Fruit fly (Drosophila melanogaster) ovary, adult (tissue): Measurements from ENCODE around the gene CG15814.
A peak's percentile ranks its signal among the peaks of the same experiment; 100 is the strongest.
"Not testable (repeated sequence)": the region's sequence is repeated elsewhere in the genome, so short reads cannot be mapped to it uniquely, and the experiment has no call there.

Experiments
- CG17801 ChIP-seq: fragments of 200-800 bp; optimal IDR thresholded peaks from 2 replicates; lab custom pipeline; 2019; ENCODE audit warnings: missing biosample characterization, mild to moderate bottlenecking, missing genetic modification characterization, moderate library complexity; ENCODE audit not compliant: partially characterized antibody

Gene CG15814

DNA sequence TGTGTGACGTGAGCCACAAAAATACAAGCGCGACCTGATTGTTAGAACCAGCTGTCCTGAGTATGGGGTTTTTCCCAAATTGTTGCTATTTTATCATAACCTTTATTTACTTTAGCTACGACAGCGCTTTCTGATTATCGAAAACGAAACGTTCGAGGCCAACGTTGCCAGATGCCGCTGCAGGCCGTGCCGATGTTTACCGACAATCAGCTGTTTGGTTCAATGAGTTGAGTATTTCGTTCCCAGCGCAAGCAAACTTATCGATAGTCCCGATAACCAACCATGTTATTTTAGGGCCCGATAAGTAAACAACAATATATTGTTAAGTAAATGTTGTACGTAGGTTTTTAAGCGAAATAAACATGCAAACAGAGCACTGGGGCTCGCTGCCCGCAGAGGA, at the start of gene CG15814, which contains the start of gene Spt7:
Gene CG15814, minus strand, starts transcription at position 164 of the 400 bp plus-strand sequence.
Gene Spt7, plus strand, starts transcription at position 282 of the 400 bp plus-strand sequence.
- TF ChIP-seq CG17801 = peak; percentile 63

DNA sequence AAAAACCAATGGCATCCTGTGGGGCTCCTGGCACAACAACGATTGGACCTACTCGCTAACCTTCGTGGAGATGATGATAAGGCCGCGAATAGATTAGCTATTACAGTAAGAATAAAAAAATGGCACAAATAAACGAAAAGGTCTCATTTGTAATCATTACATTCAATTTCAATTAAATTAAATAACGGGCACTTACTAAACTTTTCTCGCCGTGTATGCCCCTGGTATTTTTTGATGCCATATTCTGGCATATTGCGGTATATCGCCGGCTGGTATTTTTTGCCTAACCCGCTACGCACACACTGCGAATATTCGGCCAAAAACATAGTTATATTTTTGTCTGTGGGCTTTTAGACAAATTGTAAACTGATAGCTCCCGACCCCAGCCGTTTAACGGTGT, 49.3 kb upstream of the CG15814 start, which contains the start of gene Gss2:
Gene Gss2, plus strand, starts transcription at position 301 of the 400 bp plus-strand sequence.
- TF ChIP-seq CG17801 = not testable (repeated sequence)

DNA sequence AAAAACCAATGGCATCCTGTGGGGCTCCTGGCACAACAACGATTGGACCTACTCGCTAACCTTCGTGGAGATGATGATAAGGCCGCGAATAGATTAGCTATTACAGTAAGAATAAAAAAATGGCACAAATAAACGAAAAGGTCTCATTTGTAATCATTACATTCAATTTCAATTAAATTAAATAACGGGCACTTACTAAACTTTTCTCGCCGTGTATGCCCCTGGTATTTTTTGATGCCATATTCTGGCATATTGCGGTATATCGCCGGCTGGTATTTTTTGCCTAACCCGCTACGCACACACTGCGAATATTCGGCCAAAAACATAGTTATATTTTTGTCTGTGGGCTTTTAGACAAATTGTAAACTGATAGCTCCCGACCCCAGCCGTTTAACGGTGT, 39.1 kb upstream of the CG15814 start, which contains the start of gene Gss1:
Gene Gss1, plus strand, starts transcription at position 301 of the 400 bp plus-strand sequence.
- not testable (repeated sequence) for TF ChIP-seq CG17801

DNA sequence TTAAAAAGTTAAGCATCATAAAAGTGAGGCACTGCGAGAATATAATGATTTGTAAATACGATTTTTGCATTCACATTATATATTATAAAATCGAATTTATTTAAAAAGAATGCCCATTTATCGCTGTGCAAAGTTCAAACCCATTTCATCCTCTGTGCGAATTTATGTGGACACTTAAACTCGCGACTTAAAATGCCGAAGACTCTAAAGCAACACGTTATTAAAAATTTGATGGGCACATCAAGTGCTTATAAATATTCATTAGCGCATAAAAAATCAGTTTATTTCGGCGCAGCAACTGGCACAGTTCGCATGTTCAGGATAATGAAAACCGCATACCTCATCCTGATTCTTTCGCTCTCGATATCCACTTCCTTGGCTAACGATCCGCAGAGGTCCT, 37.7 kb upstream of the CG15814 start, which contains the start of gene CG6788:
Gene CG6788, plus strand, starts transcription at position 301 of the 400 bp plus-strand sequence.
- TF ChIP-seq CG17801 = no peak

DNA sequence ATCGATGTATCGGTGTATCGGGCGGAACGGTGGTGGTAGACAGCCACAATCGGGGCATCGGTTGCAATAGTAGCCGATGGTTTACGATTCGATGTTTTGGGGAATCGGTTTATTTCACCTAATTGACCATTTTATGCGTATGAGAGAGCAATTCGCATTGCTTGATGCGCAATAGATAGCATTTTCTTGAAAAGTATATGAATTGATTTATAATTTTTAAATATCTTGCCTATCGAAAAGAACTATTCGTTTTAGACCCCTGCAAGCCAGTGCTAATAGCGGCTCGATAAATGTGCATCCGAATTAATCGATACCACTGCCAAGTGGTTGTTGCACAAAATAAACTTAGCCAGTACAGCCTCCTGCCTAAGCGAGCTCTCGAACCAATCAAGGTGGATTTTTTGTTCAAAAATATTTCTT, 37.1 kb upstream of the CG15814 start, which contains the start of gene mnb:
Gene mnb, minus strand, starts transcription at position 15 of the 420 bp plus-strand sequence.
- TF ChIP-seq CG17801 = no peak

DNA sequence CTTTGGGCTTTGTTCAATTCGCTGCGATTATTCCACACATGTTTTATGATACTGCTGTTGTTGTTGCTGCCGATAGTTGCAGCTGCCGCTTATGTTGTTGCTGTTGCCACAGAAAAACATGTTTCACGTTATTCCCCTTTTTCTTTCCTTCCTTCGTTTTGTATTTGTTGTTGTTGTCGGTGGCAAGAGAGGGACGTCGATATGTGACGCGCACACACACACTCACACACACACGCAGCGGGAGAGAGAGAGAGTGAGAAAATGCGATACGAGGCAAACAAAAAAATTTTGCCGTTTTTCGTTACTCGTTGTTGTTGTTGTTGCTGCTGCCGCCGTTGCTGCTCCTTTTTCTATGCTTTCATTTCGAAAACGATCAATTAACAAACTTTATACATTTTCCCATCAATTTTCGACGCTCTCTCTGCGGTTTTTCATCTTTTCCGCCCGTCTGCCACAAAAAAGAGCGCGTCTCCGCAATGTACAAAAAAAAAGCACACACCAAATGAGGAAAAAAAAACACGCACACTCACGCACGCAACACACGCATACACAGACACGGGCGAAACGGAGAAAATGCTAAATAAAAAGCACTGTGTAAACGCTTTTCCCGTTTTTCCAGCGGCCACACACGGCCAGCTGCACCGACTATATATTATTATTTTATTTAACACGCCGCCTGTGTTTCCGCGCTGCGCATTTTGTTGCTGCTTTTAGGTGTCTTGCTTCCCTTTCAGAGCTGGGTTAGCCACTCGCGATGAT, 36.5 kb upstream of the CG15814 start:
- TF ChIP-seq CG17801 = peak; percentile 29

DNA sequence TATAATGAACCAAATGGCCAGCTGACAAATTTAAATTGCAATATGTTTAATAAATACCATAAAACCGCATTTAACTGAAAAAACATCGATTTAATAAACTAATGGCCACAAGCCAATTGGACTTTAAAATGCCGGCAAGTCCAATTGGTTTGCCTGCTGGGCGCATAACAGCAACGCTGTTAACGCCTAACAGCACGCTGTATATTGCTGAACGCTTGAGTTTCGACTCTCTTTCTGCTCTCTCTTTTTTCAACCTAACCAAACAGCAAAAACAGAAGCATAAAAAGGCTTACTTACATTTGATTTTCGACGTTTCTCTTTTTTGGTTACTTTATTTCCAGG, 35.9 kb upstream of the CG15814 start:
- TF ChIP-seq CG17801 = no peak

DNA sequence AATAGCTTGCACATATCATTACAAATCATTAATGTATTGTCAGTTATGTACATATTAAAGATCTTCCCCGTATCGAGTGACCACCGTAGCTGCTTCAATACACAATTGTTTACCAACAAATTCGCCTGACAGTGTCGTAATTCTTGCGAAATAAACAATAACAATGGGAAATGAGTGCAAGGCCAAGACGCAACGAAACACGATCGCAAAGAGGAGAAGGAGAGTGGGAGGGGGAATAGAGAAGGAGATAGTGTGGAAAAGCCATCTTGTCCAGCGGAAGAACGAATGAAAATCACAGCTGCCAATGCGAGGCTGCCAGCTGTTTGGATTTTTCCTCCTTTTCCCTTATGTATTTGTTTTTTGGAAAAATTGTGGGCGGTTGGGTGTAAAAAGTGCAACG, 35.2 kb upstream of the CG15814 start:
- no peak for TF ChIP-seq CG17801

DNA sequence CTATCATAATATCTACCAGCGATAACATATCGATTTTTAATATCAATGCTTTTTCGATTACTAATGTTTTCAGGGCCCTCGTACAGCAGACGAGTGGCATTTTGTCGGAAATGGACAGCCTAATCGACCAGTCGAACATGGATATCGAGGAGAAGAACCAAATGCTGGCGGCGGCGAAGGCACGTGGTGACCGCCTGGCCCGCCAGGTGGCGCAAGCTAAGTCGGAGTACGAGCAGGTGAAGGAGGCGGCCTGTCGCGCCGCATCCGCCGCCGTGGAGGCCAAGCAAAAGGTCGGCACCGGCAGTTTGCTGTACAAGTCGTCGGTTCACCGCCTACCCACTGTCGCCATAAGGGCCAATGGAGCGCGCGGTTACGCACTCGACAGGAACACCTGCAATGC, 34.4 kb upstream of the CG15814 start:
- no peak for TF ChIP-seq CG17801

DNA sequence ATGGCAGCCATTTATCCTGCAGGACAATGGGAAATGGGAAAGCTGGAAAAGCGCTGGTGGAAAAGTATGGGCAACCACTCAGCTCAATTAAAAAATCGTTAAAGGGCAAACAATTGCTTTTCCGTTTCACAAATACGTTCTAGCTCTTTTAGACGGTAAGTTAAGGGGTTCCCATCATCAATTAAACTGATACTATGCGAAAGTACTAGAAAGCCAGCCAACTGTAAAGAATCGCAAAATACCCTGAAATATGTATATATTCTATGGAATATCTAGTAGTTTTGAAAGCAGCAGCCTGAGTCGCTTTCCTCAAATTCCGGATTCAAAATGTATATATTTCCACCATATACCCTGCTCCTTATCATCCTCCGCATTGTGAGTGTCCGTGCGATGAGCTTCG, 33.3 kb upstream of the CG15814 start, which contains the start of gene CG12985:
Gene CG12985, plus strand, starts transcription at position 301 of the 400 bp plus-strand sequence.
- TF ChIP-seq CG17801 = no peak

DNA sequence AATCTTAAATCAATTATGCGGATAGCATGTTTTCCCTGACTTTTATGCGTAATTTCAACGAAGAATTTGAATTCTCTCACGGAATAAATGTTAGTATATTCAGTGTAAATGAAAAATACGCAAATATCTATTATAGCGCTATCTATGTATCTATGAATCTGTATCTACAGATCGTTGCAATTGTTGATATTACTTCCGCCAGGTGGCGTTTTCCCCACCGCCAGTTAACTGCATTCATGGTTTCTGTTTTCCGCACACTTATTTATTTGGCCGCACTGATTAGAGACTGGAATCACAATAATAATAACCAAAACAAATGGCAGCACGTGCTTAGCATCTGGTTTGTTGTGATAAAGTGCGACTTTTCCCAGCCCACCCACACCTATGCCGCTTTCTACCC, 32.6 kb upstream of the CG15814 start:
- no peak for TF ChIP-seq CG17801

DNA sequence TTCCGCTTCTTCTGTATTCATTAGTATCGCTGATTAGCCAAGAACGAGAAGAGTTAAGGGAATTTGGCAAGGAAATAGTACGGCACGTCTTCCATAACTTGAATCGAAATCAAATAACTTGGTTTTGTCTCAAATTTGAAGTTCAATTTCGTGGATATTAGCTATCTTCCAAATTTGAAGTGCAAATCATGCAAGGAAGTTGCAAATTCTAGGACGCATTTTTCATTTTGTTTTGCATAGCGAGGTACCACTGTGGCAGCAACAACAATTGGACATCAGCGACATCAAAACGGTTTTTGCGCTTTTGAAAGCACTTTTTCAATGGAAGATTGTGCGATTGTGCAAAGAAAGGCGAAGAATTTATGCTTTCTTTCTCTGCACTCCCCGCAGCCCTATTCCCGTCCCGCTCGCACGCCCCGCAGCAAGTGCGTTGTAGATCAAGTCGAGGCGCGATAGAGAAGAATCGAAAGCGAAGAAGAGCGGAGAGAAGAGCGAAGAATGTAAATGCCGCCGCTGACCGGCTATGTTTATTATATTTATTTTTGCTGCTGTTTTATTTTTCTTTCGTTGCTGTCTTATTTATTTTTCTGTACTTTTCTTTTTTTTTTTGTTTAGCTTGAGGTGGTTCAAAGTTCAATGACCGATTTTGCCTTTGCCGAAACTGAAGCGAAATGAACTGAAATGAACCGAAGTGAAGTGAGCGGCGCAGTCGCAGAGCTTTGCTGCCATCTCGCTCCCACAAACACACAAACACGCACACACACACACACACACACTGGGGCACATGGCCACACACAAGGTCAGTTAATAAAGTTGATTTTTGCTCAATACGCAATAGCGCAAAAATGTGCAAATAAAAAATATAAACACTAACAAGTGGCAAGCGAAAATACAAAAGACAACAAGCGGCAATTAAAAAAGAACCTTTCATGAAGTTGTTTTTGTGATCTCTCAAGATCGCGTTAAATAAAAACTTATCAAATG, 31.3 kb upstream of the CG15814 start:
- TF ChIP-seq CG17801 = peak; percentile 74

DNA sequence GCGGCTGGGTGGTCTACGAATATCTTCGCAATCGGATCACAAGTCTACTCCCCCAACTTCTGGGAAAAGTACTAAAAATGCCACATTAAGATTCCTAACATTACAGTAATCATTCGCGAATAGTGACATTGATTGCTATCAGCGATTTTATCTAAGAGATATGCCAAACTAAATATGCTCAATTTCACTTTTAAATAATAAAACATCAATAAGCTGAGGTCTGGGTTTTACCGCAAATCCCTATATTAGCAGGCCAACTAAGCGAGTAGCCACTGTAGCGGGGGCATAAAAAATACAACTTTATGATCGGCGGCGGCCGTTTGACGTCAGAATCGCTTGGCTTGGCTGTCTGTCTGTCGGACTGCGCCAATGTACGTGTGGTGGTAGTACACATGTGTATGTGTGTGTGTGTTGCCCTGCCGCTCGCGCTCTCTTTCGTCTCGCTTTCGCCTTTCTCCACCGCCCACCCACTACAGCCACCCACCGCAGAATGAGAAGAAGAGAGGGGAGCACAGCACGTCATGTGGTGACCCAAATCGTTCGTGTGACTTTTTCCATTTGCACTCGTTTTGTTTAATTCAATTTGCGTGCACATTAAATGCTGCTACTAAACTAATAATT, 30.2 kb upstream of the CG15814 start:
- peak; percentile 92 for TF ChIP-seq CG17801

DNA sequence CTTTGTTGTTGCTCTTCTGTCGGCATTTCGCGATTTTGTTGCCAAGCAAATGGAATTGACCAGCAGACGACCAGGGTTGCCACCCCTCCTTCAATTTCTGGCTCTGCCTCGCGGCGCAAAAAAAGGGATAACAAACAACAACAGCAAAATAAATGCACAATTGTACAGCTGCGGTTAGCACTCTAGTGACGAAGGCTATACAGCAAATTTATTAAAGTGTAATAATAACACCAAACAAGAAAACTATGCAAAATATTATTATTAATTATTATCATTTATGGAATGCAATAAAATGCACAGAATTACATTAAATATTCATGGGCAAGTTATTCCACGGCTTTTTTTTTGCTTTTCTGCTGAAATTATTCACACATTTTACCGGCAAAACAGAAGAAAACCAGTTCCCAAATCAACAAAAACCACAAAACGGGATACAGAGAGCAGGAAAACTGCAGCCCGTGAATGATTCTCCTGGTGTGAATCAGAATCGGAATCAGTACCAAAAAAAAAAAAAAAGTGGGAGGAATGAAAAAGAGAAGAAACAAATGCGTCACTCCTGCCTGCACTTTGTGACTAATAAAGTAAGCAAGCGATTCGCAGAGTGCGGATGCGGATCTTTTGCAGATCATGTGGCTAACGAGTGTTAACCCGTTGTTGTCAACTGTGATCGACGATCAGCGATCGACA, 29.2 kb upstream of the CG15814 start:
- TF ChIP-seq CG17801 = no peak

DNA sequence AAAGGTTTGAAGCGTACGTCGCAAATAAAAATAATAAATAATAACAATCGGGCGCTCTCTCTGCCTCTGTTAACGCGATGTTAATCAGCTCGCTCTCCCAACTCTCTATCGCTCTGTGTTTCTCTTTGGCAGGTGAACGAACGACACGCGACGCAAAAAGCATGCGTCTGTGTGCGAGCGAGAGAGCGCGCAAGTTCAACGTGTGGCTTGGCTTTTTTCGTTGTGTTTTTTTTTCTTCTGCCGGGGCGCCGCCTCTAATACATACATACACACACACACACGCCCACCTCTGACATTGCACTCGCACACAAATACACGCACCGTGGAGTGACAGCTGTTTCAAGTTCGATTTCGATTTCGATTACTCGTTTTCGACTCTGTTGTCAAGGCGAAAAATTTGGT, 28.5 kb upstream of the CG15814 start:
- no peak for TF ChIP-seq CG17801

DNA sequence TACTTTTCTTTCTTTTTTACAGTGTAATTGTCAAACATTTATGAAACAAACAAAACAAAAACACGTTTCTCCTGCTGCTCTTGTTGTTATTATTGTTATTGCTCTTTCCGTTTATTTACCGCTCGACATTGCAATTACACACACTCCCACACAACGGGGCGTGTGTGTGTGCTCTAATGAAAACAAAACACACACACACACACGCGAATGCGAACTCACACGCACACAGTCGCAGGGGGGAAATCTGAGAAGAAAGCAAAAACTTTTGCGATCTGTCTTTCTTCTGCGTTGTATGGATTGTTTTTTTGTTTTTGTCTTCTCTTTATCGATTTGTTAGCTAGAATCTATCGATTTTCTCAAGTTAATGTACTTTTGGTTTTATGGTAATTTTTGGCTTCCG, 27.8 kb upstream of the CG15814 start:
- TF ChIP-seq CG17801 = no peak
